In the genomic region with DNA sequence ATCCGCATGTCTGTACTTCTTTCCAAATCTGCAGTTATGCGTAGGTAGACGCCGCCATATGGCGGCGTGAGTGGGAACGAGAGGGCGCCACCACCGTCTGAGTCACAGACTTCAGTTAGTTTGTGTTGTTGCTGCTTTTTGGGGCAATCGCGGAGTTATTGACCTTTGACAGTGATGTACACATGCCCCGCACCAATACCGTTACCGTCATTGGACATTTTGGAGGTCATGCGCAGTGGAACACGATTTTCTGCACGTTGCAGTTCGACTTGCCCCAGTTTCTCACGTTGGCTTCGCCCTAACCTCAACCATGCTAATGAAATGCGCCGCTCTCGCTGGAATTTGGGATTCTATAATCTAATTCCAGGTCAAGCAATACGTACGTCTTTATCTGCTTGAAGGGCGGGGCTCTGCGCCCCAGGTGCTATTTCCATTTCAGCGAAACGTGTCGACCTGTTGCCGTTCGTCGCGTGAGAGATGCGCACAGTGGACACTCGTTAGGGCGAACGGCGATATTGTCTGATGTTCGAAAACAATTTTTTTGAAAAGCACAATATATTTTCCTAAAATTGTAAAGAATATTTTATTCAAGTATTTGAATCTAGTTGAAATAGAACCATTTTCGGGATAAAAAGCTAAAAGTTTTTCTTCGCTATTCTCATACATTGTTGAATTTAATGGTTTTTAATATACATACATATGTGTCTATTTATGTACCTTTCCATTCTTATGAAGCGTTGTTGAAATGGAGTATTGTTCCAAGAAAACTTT, we compare ENCODE assay signal across 6 fruit fly cellular contexts.
A peak's percentile ranks its signal among the peaks of the same experiment; 100 is the strongest.
TF ChIP-seq lines count a peak whose summit lies in the region.

No protein-coding gene starts in this region.

- TF ChIP-seq CTCF in S2 (optimal IDR thresholded peaks at IDR 0.05; lab: Kevin White, UChicago) = peak; percentile 31 to 42
- TF ChIP-seq CTCF in whole organism, embryonic (GFP tag; optimal IDR thresholded peaks at IDR 0.05; lab: Kevin White, UChicago) = peak; percentile 86

TF ChIP-seq in whole organism, adult, 20 proteins besides CTCF, POLR2A, EP300 and RAD21 (continues in another document):
- no peak for TF ChIP-seq Clk (GFP tag; optimal IDR thresholded peaks at IDR 0.05; lab: Kevin White, UChicago)
- TF ChIP-seq cnc (optimal IDR thresholded peaks at IDR 0.05; lab: Kevin White, UChicago) = no peak
- peak; percentile 49 for TF ChIP-seq CG33017 (tag; optimal IDR thresholded peaks at IDR 0.05; lab: Kevin White, UChicago)
- no peak for TF ChIP-seq CG5204 (GFP tag; optimal IDR thresholded peaks at IDR 0.05; lab: Kevin White, UChicago)
- peak; percentile 58 for TF ChIP-seq pad (GFP tag; optimal IDR thresholded peaks at IDR 0.05; lab: Kevin White, UChicago)
- peak; percentile 69 for TF ChIP-seq CG11617 (GFP tag; optimal IDR thresholded peaks at IDR 0.05; lab: Kevin White, UChicago)
- peak; percentile 87 for TF ChIP-seq ovo (GFP tag; optimal IDR thresholded peaks at IDR 0.05; lab: Kevin White, UChicago)
- peak; percentile 72 for TF ChIP-seq toe (GFP tag; optimal IDR thresholded peaks at IDR 0.05; lab: Kevin White, UChicago)
- peak; percentile 68 for TF ChIP-seq CG7101 (tag; optimal IDR thresholded peaks at IDR 0.05; lab: Kevin White, UChicago)
- peak; percentile 68 for TF ChIP-seq CG12768 (GFP tag; optimal IDR thresholded peaks at IDR 0.05; lab: Kevin White, UChicago)
- TF ChIP-seq Crg-1 (GFP tag; optimal IDR thresholded peaks at IDR 0.05; lab: Kevin White, UChicago) = peak; percentile 40
- TF ChIP-seq tj (GFP tag; optimal IDR thresholded peaks at IDR 0.05; lab: Kevin White, UChicago) = peak; percentile 75
- TF ChIP-seq Hr96 (GFP tag; optimal IDR thresholded peaks at IDR 0.05; lab: Kevin White, UChicago) = peak; percentile 67
- TF ChIP-seq CG7045 (GFP tag; optimal IDR thresholded peaks at IDR 0.05; lab: Kevin White, UChicago) = peak; percentile 44
- no peak for TF ChIP-seq kay (GFP tag; lab: Kevin White, UChicago; ENCODE audit: borderline replicate concordance)
- TF ChIP-seq CG1620 (GFP tag; optimal IDR thresholded peaks at IDR 0.05; lab: Kevin White, UChicago) = peak; percentile 61

TF ChIP-seq in whole organism, embryonic, 481 proteins besides CTCF, POLR2A, EP300 and RAD21 (continues in another document):
- TF ChIP-seq Jarid2 (GFP tag; optimal IDR thresholded peaks at IDR 0.05; lab: Kevin White, UChicago) (no peak), CG2120 (GFP tag; optimal IDR thresholded peaks at IDR 0.05; lab: Kevin White, UChicago) (peak; percentile 90), tin (GFP tag; optimal IDR thresholded peaks at IDR 0.05; lab: Kevin White, UChicago) (peak; percentile 73), CG13775 (GFP tag; optimal IDR thresholded peaks at IDR 0.05; lab: Kevin White, UChicago) (peak; percentile 53), CG14965 (GFP tag; optimal IDR thresholded peaks at IDR 0.05; lab: Kevin White, UChicago; ENCODE audit: borderline replicate concordance) (no peak), onecut (GFP tag; IDR thresholded peaks at IDR 0.05; lab: Robert Waterston, UW) (peak; percentile 34; the same call in 1 of the 2 replicates), Med (GFP tag; lab: Kevin White, UChicago) (peak; percentile 95), Oaz (GFP tag; IDR thresholded peaks at IDR 0.05; lab: Robert Waterston, UW) (peak; percentile 45), CG13296 (GFP tag; optimal IDR thresholded peaks at IDR 0.05; lab: Kevin White, UChicago) (peak; percentile 65), HLHmδ (GFP tag; optimal IDR thresholded peaks at IDR 0.05; lab: Kevin White, UChicago) (no peak), gcm (GFP tag; optimal IDR thresholded peaks at IDR 0.05; lab: Kevin White, UChicago) (peak; percentile 27), tio (GFP tag; optimal IDR thresholded peaks at IDR 0.05; lab: Kevin White, UChicago) (no peak), pnt (GFP tag; optimal IDR thresholded peaks at IDR 0.05; lab: Kevin White, UChicago) (peak; percentile 63), p53 (GFP tag; optimal IDR thresholded peaks at IDR 0.05; lab: Kevin White, UChicago) (no peak), sqz (GFP tag; optimal IDR thresholded peaks at IDR 0.05; lab: Kevin White, UChicago) (peak; percentile 10), CG6175 (GFP tag; IDR thresholded peaks at IDR 0.05; lab: Robert Waterston, UW) (peak; percentile 63; the same call in 1 of the 3 replicates)

TF ChIP-seq in whole organism, prepupa, 60 proteins besides CTCF, POLR2A, EP300 and RAD21 (continues in another document):
- TF ChIP-seq salr (GFP tag; optimal IDR thresholded peaks at IDR 0.05; lab: Kevin White, UChicago) (peak in 1 of 2 experiments; percentile 26), Eip78C (GFP tag; lab: Kevin White, UChicago) (peak; percentile 88), Eip93F (GFP tag; optimal IDR thresholded peaks at IDR 0.05; lab: Kevin White, UChicago) (peak; percentile 8), Gug (GFP tag; IDR thresholded peaks at IDR 0.05; lab: Robert Waterston, UW) (peak; percentile 55), Smox (GFP tag; optimal IDR thresholded peaks at IDR 0.05; lab: Kevin White, UChicago) (peak; percentile 79), CG16779 (tag; optimal IDR thresholded peaks at IDR 0.05; lab: Kevin White, UChicago) (peak; percentile 27), fd59A (GFP tag; optimal IDR thresholded peaks at IDR 0.05; lab: Kevin White, UChicago) (peak; percentile 7), Sox14 (GFP tag; optimal IDR thresholded peaks at IDR 0.05; lab: Kevin White, UChicago) (peak; percentile 72), net (GFP tag; optimal IDR thresholded peaks at IDR 0.05; lab: Kevin White, UChicago) (peak; percentile 72), CG3919 (GFP tag; optimal IDR thresholded peaks at IDR 0.05; lab: Kevin White, UChicago) (peak; percentile 72), topi (GFP tag; optimal IDR thresholded peaks at IDR 0.05; lab: Kevin White, UChicago) (peak; percentile 79), ss (GFP tag; optimal IDR thresholded peaks at IDR 0.05; lab: Kevin White, UChicago) (peak; percentile 14 to 39), Sox15 (GFP tag; optimal IDR thresholded peaks at IDR 0.05; lab: Kevin White, UChicago) (peak; percentile 62), fd85E (GFP tag; optimal IDR thresholded peaks at IDR 0.05; lab: Kevin White, UChicago) (no peak), CG4318 (GFP tag; optimal IDR thresholded peaks at IDR 0.05; lab: Kevin White, UChicago) (no peak), CG8632 (GFP tag; optimal IDR thresholded peaks at IDR 0.05; lab: Kevin White, UChicago) (peak; percentile 54), esn (GFP tag; optimal IDR thresholded peaks at IDR 0.05; lab: Kevin White, UChicago) (peak; percentile 83)

TF ChIP-seq in whole organism, pupa, 21 proteins besides CTCF, POLR2A, EP300 and RAD21 (continues in another document):
- TF ChIP-seq CG9948 (tag; optimal IDR thresholded peaks at IDR 0.05; lab: Kevin White, UChicago) = peak; percentile 44
- TF ChIP-seq CG4496 (GFP tag; IDR thresholded peaks at IDR 0.05; lab: Robert Waterston, UW) = peak; percentile 65; the same call in 2 of the 3 replicates
- TF ChIP-seq CG34367 (tag; optimal IDR thresholded peaks at IDR 0.05; lab: Kevin White, UChicago) = peak; percentile 29
- peak; percentile 62 for TF ChIP-seq Ets98B (GFP tag; IDR thresholded peaks at IDR 0.05; lab: Robert Waterston, UW)
- TF ChIP-seq D1 (tag; optimal IDR thresholded peaks at IDR 0.05; lab: Kevin White, UChicago) = no peak
- peak; percentile 73 for TF ChIP-seq CG32121 (GFP tag; IDR thresholded peaks at IDR 0.05; lab: Robert Waterston, UW)
- peak; percentile 27; the same call in 1 of the 2 replicates for TF ChIP-seq rn (GFP tag; IDR thresholded peaks at IDR 0.05; lab: Robert Waterston, UW)
- TF ChIP-seq CG13204 (GFP tag; optimal IDR thresholded peaks at IDR 0.05; lab: Kevin White, UChicago) = no peak
- TF ChIP-seq Pif1B (GFP tag; optimal IDR thresholded peaks at IDR 0.05; lab: Kevin White, UChicago) = peak; percentile 41
- peak; percentile 58 for TF ChIP-seq CG8159 (tag; optimal IDR thresholded peaks at IDR 0.05; lab: Kevin White, UChicago)
- TF ChIP-seq Snoo (tag; optimal IDR thresholded peaks at IDR 0.05; lab: Kevin White, UChicago) = peak; percentile 56
- no peak for TF ChIP-seq CG14655 (GFP tag; optimal IDR thresholded peaks at IDR 0.05; lab: Kevin White, UChicago)
- TF ChIP-seq fd96Ca (GFP tag; IDR thresholded peaks at IDR 0.05; lab: Robert Waterston, UW) = no peak; the same call in 2 of the 3 replicates
- peak; percentile 58 for TF ChIP-seq CG15710 (tag; optimal IDR thresholded peaks at IDR 0.05; lab: Kevin White, UChicago)
- TF ChIP-seq gl (tag; optimal IDR thresholded peaks at IDR 0.05; lab: Kevin White, UChicago) = no peak
- peak; percentile 59 for TF ChIP-seq CG8301 (tag; optimal IDR thresholded peaks at IDR 0.05; lab: Kevin White, UChicago)
- TF ChIP-seq CG17806 (tag; optimal IDR thresholded peaks at IDR 0.05; lab: Kevin White, UChicago) = peak; percentile 61
- no peak for TF ChIP-seq CG10348 (GFP tag; IDR thresholded peaks at IDR 0.05; lab: Robert Waterston, UW)

TF ChIP-seq in whole organism, wandering third instar larva, 38 proteins besides CTCF, POLR2A, EP300 and RAD21 (continues in another document):
- no peak for TF ChIP-seq Vsx2 (GFP tag; optimal IDR thresholded peaks at IDR 0.05; lab: Kevin White, UChicago; ENCODE audit: partially characterized antibody)
- TF ChIP-seq brk (GFP tag; optimal IDR thresholded peaks at IDR 0.05; lab: Kevin White, UChicago) = no peak
- peak in 1 of 2 experiments; percentile 80 for TF ChIP-seq foxo (GFP tag; optimal IDR thresholded peaks at IDR 0.05; lab: Kevin White, UChicago)
- TF ChIP-seq Hnf4 (GFP tag; optimal IDR thresholded peaks at IDR 0.05; lab: Kevin White, UChicago) = peak; percentile 61
- no peak for TF ChIP-seq Rel (GFP tag; optimal IDR thresholded peaks at IDR 0.05; lab: Kevin White, UChicago)
- TF ChIP-seq Rel (tag; optimal IDR thresholded peaks at IDR 0.05; lab: Kevin White, UChicago) = peak; percentile 64
- TF ChIP-seq Sp1 (GFP tag; optimal IDR thresholded peaks at IDR 0.05; lab: Kevin White, UChicago) = peak; percentile 59
- peak; percentile 82 for TF ChIP-seq woc (GFP tag; optimal IDR thresholded peaks at IDR 0.05; lab: Kevin White, UChicago)
- peak; percentile 36 for TF ChIP-seq br (GFP tag; optimal IDR thresholded peaks at IDR 0.05; lab: Kevin White, UChicago)
- no peak for TF ChIP-seq sage (GFP tag; optimal IDR thresholded peaks at IDR 0.05; lab: Kevin White, UChicago)
- peak; percentile 60 for TF ChIP-seq fru (GFP tag; optimal IDR thresholded peaks at IDR 0.05; lab: Kevin White, UChicago)
- TF ChIP-seq Mio (GFP tag; optimal IDR thresholded peaks at IDR 0.05; lab: Kevin White, UChicago) = no peak
- TF ChIP-seq HLH106 (tag; optimal IDR thresholded peaks at IDR 0.05; lab: Kevin White, UChicago) = peak; percentile 73
- peak in 1 of 2 experiments; percentile 4 for TF ChIP-seq dl (GFP tag; optimal IDR thresholded peaks at IDR 0.05; lab: Kevin White, UChicago; ENCODE audit: insufficient read depth in 1 of 2, partially characterized antibody in 2 of 2)
- no peak for TF ChIP-seq Dfd (GFP tag; optimal IDR thresholded peaks at IDR 0.05; lab: Kevin White, UChicago)
- peak; percentile 40 for TF ChIP-seq CG9705 (GFP tag; optimal IDR thresholded peaks at IDR 0.05; lab: Kevin White, UChicago)
- TF ChIP-seq Jra (GFP tag; optimal IDR thresholded peaks at IDR 0.05; lab: Kevin White, UChicago) = peak; percentile 88
- peak; percentile 77 for TF ChIP-seq rgr (GFP tag; optimal IDR thresholded peaks at IDR 0.05; lab: Kevin White, UChicago)
- no peak for TF ChIP-seq pan (optimal IDR thresholded peaks at IDR 0.05; lab: Kevin White, UChicago)
- TF ChIP-seq h (GFP tag; optimal IDR thresholded peaks at IDR 0.05; lab: Kevin White, UChicago) = peak; percentile 74
